Fruit fly (Drosophila melanogaster): Measurements from ENCODE around the gene Raf.

Gene Raf

dm6 chrX:2270557-2270930 is 24.7 kb upstream of the Raf start, which contains the start of gene CG2924 (continued):
- TF ChIP-seq CG4854 (GFP tag; optimal IDR thresholded peaks at IDR 0.05) (peak; percentile 13), pho (GFP tag; optimal IDR thresholded peaks at IDR 0.05) (peak; percentile 79), CG6689 (GFP tag; IDR thresholded peaks at IDR 0.05) (no peak), CG2199 (GFP tag; IDR thresholded peaks at IDR 0.05) (0 out of 3 replicates have a peak, but pooled peaks have one; percentile 57), CG17802 (tag; optimal IDR thresholded peaks at IDR 0.05) (peak; percentile 20), fd102C (GFP tag; optimal IDR thresholded peaks at IDR 0.05) (no peak), Xrp1 (GFP tag; IDR thresholded peaks at IDR 0.05) (0 out of 2 replicates have a peak, but pooled peaks have one; percentile 11), dpn (GFP tag; optimal IDR thresholded peaks at IDR 0.05) (peak; percentile 66 to 81), Max (GFP tag; optimal IDR thresholded peaks at IDR 0.05) (peak; percentile 51), CG1602 (GFP tag; optimal IDR thresholded peaks at IDR 0.05) (peak; percentile 38), Abd-B (GFP tag; optimal IDR thresholded peaks at IDR 0.05) (no peak), CG5245 (GFP tag; optimal IDR thresholded peaks at IDR 0.05) (peak; percentile 21), cwo (GFP tag; optimal IDR thresholded peaks at IDR 0.05) (peak; percentile 18), ewg (GFP tag; optimal IDR thresholded peaks at IDR 0.05) (peak; percentile 77), slbo (GFP tag; IDR thresholded peaks at IDR 0.05) (peak; percentile 89), CG34422 (GFP tag; IDR thresholded peaks at IDR 0.05) (peak; percentile 73), Ada2b (GFP tag; IDR thresholded peaks at IDR 0.05) (no peak), Ptx1 (GFP tag; IDR thresholded peaks at IDR 0.05) (peak; percentile 63), bsh (GFP tag; optimal IDR thresholded peaks at IDR 0.05) (no peak), NfI (GFP tag; optimal IDR thresholded peaks at IDR 0.05) (peak; percentile 52), amos (GFP tag; IDR thresholded peaks at IDR 0.05; ENCODE audit: partially characterized antibody) (peak; percentile 100), CG12104 (GFP tag; optimal IDR thresholded peaks at IDR 0.05) (no peak), NFAT (GFP tag; IDR thresholded peaks at IDR 0.05) (peak; percentile 83), CG30020 (tag; optimal IDR thresholded peaks at IDR 0.05) (peak; percentile 23), croc (GFP tag; conservative IDR thresholded peaks at IDR 0.05) (no peak), ase (GFP tag; IDR thresholded peaks at IDR 0.05) (no peak), Deaf1 (tag; optimal IDR thresholded peaks at IDR 0.05) (peak; percentile 16), CG1024 (GFP tag; IDR thresholded peaks at IDR 0.05) (peak; percentile 50; the same call in 1 of the 2 replicates), CkIIα-i1 (GFP tag; IDR thresholded peaks at IDR 0.05) (no peak), trh (GFP tag; optimal IDR thresholded peaks at IDR 0.05) (no peak), slou (GFP tag; optimal IDR thresholded peaks at IDR 0.05) (peak; percentile 24), CG2202 (tag; optimal IDR thresholded peaks at IDR 0.05) (no peak), CG13624 (GFP tag; optimal IDR thresholded peaks at IDR 0.05) (peak; percentile 87), CG30403 (GFP tag; optimal IDR thresholded peaks at IDR 0.05) (peak; percentile 52), CG6683 (GFP tag; optimal IDR thresholded peaks at IDR 0.05) (peak; percentile 15), ems (GFP tag; optimal IDR thresholded peaks at IDR 0.05) (peak; percentile 53), ERR (GFP tag; optimal IDR thresholded peaks at IDR 0.05) (peak; percentile 66), CG3838 (GFP tag; optimal IDR thresholded peaks at IDR 0.05) (no peak), CG10462 (GFP tag; optimal IDR thresholded peaks at IDR 0.05) (no peak), da (GFP tag; optimal IDR thresholded peaks at IDR 0.05) (no peak), esg (GFP tag; conservative IDR thresholded peaks at IDR 0.05) (no peak), D19B (GFP tag; optimal IDR thresholded peaks at IDR 0.05) (no peak), CG7987 (GFP tag; optimal IDR thresholded peaks at IDR 0.05) (peak; percentile 53), Sox100B (GFP tag; optimal IDR thresholded peaks at IDR 0.05) (no peak), CG18011 (GFP tag; optimal IDR thresholded peaks at IDR 0.05) (peak; percentile 22), phol (tag; optimal IDR thresholded peaks at IDR 0.05) (peak; percentile 71), CG8281 (tag; optimal IDR thresholded peaks at IDR 0.05) (no peak), gcm (GFP tag; optimal IDR thresholded peaks at IDR 0.05) (peak; percentile 20), CG6272 (GFP tag; IDR thresholded peaks at IDR 0.05) (peak; percentile 86), Asciz (GFP tag; optimal IDR thresholded peaks at IDR 0.05) (peak; percentile 23)
